Worm (Caenorhabditis elegans) whole organism, young adult: Measurements from ENCODE around the gene str-249.

Source experiments
- B0261.1 ChIP-seq: sonication (generic microtip); optimal IDR thresholded peaks from 2 replicates; lab custom pipeline; 2016; ENCODE audit warnings: mild to moderate bottlenecking, missing genetic modification characterization, moderate library complexity, missing compliant biosample characterization
- C06A6.2 ChIP-seq: fragments of 200-800 bp; sonication (Bioruptor generic); conservative IDR thresholded peaks from 2 replicates; pipeline ENCODE4 v1.3.6; 2022; ENCODE audit warnings: missing genetic modification characterization, missing compliant biosample characterization
- F10E7.11 ChIP-seq: sonication (generic microtip); optimal IDR thresholded peaks from 2 replicates; lab custom pipeline; 2017; ENCODE audit warnings: mild to moderate bottlenecking, missing genetic modification characterization, moderate library complexity, missing compliant biosample characterization
- F23B12.7 ChIP-seq: sonication (generic microtip); optimal IDR thresholded peaks from 2 replicates; lab custom pipeline; 2017; ENCODE audit warnings: missing genetic modification characterization, mild to moderate bottlenecking, missing compliant biosample characterization, antibody characterized with exemption, moderate library complexity; ENCODE audit not compliant: insufficient read depth
- F39B2.1 ChIP-seq: fragments of 200-800 bp; sonication (Bioruptor generic); IDR thresholded peaks from 2 replicates; pipeline ENCODE4 v1.3.6; 2022; ENCODE audit warnings: missing genetic modification reagents, missing genetic modification characterization, missing compliant biosample characterization
- F52B5.7 ChIP-seq: sonication (generic microtip); optimal IDR thresholded peaks from 2 replicates; lab custom pipeline; 2016; ENCODE audit warnings: mild to moderate bottlenecking, missing genetic modification characterization, missing compliant biosample characterization
- F57C9.4 ChIP-seq: sonication (generic microtip); optimal IDR thresholded peaks from 2 replicates; lab custom pipeline; 2017; ENCODE audit warnings: mild to moderate bottlenecking, missing genetic modification characterization, missing compliant biosample characterization
- T26A5.8 ChIP-seq: sonication (generic microtip); optimal IDR thresholded peaks from 2 replicates; lab custom pipeline; 2016; ENCODE audit warnings: missing genetic modification characterization, missing compliant biosample characterization
- Y53G8AR.9 ChIP-seq: fragments of 200-800 bp; sonication (Bioruptor generic); conservative IDR thresholded peaks from 2 replicates; pipeline ENCODE4 v1.3.6; 2022; ENCODE audit warnings: missing genetic modification reagents, missing genetic modification characterization, missing compliant biosample characterization
- ZK185.1 ChIP-seq: sonication (generic microtip); optimal IDR thresholded peaks from 2 replicates; lab custom pipeline; 2016; ENCODE audit warnings: mild to moderate bottlenecking, missing genetic modification characterization, missing compliant biosample characterization; ENCODE audit not compliant: poor library complexity, severe bottlenecking
- atf-7 ChIP-seq: sonication (generic microtip); optimal IDR thresholded peaks from 2 replicates; lab custom pipeline; 2017; ENCODE audit warnings: mild to moderate bottlenecking, missing genetic modification characterization, missing compliant biosample characterization
- attf-3 ChIP-seq: fragments of 200-800 bp; sonication (Bioruptor generic); conservative IDR thresholded peaks from 2 replicates; pipeline ENCODE4 v1.3.6; 2022; ENCODE audit warnings: missing genetic modification reagents, missing genetic modification characterization, missing compliant biosample characterization
- attf-5 ChIP-seq: fragments of 200-800 bp; sonication (Bioruptor generic); optimal IDR thresholded peaks from 2 replicates; lab custom pipeline; 2018; ENCODE audit warnings: mild to moderate bottlenecking, missing genetic modification characterization, missing compliant biosample characterization
- ceh-100 ChIP-seq: fragments of 200-800 bp; sonication (Bioruptor generic); IDR thresholded peaks from 2 replicates; pipeline ENCODE4 v1.3.6; 2022; ENCODE audit warnings: missing genetic modification reagents, missing genetic modification characterization, missing compliant biosample characterization
- die-1 ChIP-seq: sonication (generic microtip); optimal IDR thresholded peaks from 2 replicates; lab custom pipeline; 2016; ENCODE audit warnings: missing genotype, mild to moderate bottlenecking, missing genetic modification characterization, missing compliant biosample characterization
- dox-1 ChIP-seq: fragments of 200-800 bp; sonication (Bioruptor generic); IDR thresholded peaks from 2 replicates; pipeline ENCODE4 v1.3.6; 2022; ENCODE audit warnings: missing genetic modification reagents, missing genetic modification characterization, missing compliant biosample characterization
- egl-44 ChIP-seq: fragments of 200-800 bp; sonication (Bioruptor generic); IDR thresholded peaks from 2 replicates; pipeline ENCODE4 v1.3.6; 2022; ENCODE audit warnings: missing genetic modification reagents, missing genetic modification characterization, missing compliant biosample characterization
- ets-4 ChIP-seq: fragments of 200-800 bp; sonication (Bioruptor generic); optimal IDR thresholded peaks from 2 replicates; lab custom pipeline; 2018; ENCODE audit warnings: mild to moderate bottlenecking, missing genetic modification characterization, missing compliant biosample characterization
- fkh-3 ChIP-seq: sonication (generic microtip); optimal IDR thresholded peaks from 2 replicates; lab custom pipeline; 2016; ENCODE audit warnings: mild to moderate bottlenecking, missing genetic modification characterization, missing compliant biosample characterization
- gei-17 ChIP-seq: fragments of 200-800 bp; sonication (Bioruptor generic); optimal IDR thresholded peaks from 2 replicates; lab custom pipeline; 2018; ENCODE audit warnings: mild to moderate bottlenecking, missing genetic modification characterization, missing compliant biosample characterization
- hmg-1.2 ChIP-seq: fragments of 200-800 bp; sonication (Bioruptor generic); IDR thresholded peaks from 2 replicates; pipeline ENCODE4 v1.3.6; 2022; ENCODE audit warnings: missing genetic modification reagents, missing genetic modification characterization, missing compliant biosample characterization
- let-607 ChIP-seq, 2 experiments: fragments of 200-800 bp in 1 of 2; sonication (Bioruptor generic) in 1 of 2; sonication (generic microtip) in 1 of 2; optimal IDR thresholded peaks; 2 replicates each; lab custom pipeline; 2016 to 2018; ENCODE audit warnings: mild to moderate bottlenecking in 2 of 2, missing compliant biosample characterization in 2 of 2, missing genetic modification characterization in 2 of 2, moderate library complexity in 2 of 2, missing genotype in 1 of 2
- lin-40 ChIP-seq: sonication (generic microtip); optimal IDR thresholded peaks from 2 replicates; lab custom pipeline; 2016; ENCODE audit warnings: missing genetic modification characterization, mild to moderate bottlenecking, missing compliant biosample characterization, missing genotype, missing genetic modification reagents
- lin-54 ChIP-seq: fragments of 200-800 bp; sonication (Bioruptor generic); optimal IDR thresholded peaks from 2 replicates; lab custom pipeline; 2018; ENCODE audit warnings: mild to moderate bottlenecking, missing genetic modification characterization, missing compliant biosample characterization
- madf-10 ChIP-seq: sonication (generic microtip); optimal IDR thresholded peaks from 2 replicates; lab custom pipeline; 2016; ENCODE audit warnings: mild to moderate bottlenecking, missing genetic modification characterization, missing compliant biosample characterization
- mcd-1 ChIP-seq: fragments of 200-800 bp; sonication (Bioruptor generic); IDR thresholded peaks from 2 replicates; pipeline ENCODE4 v1.3.6; 2022; ENCODE audit warnings: missing genetic modification reagents, missing genetic modification characterization, missing compliant biosample characterization
- nhr-80 ChIP-seq: sonication (generic microtip); optimal IDR thresholded peaks from 2 replicates; lab custom pipeline; 2016; ENCODE audit warnings: missing genetic modification characterization, missing compliant biosample characterization
- pha-4 ChIP-seq: fragments of 150-350 bp; sonication (generic microtip); optimal IDR thresholded peaks from 2 replicates; lab custom pipeline; 2014; ENCODE audit warnings: missing biosample characterization, missing genetic modification reagents, missing genetic modification characterization
- rcor-1 ChIP-seq: fragments of 200-800 bp; sonication (Bioruptor generic); IDR thresholded peaks from 2 replicates; pipeline ENCODE4 v1.3.6; 2022; ENCODE audit warnings: missing genetic modification reagents, missing genetic modification characterization, missing compliant biosample characterization
- rpc-1 ChIP-seq, 2 experiments: fragments of 150-350 bp in 1 of 2; sonication (generic microtip) in 1 of 2; optimal IDR thresholded peaks; 2 replicates each; lab custom pipeline; 2014 to 2018; ENCODE audit warnings: missing biosample characterization in 1 of 2, missing genetic modification characterization in 1 of 2, missing genetic modification reagents in 1 of 2, missing genotype in 1 of 2
- snpc-1.1 ChIP-seq: sonication (generic microtip); optimal IDR thresholded peaks from 2 replicates; lab custom pipeline; 2017; ENCODE audit warnings: missing genetic modification characterization, mild to moderate bottlenecking, missing compliant biosample characterization, antibody characterized with exemption, moderate library complexity, missing genotype, missing genetic modification reagents; ENCODE audit not compliant: insufficient read depth
- snpc-4 ChIP-seq, 5 experiments: fragments of 150-350 bp in 1 of 5; sonication (generic microtip) in 4 of 5; optimal IDR thresholded peaks; 2 replicates each; lab custom pipeline; 2014 to 2018; ENCODE audit warnings: missing genetic modification characterization in 5 of 5, missing biosample characterization in 3 of 5, antibody characterized with exemption in 2 of 5, mild to moderate bottlenecking in 2 of 5, missing compliant biosample characterization in 2 of 5, missing genotype in 2 of 5, moderate library complexity in 2 of 5, missing genetic modification reagents in 1 of 5
- tbp1 ChIP-seq: fragments of 200-800 bp; sonication (Bioruptor generic); optimal IDR thresholded peaks from 2 replicates; lab custom pipeline; 2018; ENCODE audit warnings: mild to moderate bottlenecking, missing genetic modification characterization, missing compliant biosample characterization
- tlf-1 ChIP-seq: fragments of 200-800 bp; sonication (Bioruptor generic); optimal IDR thresholded peaks from 2 replicates; lab custom pipeline; 2018; ENCODE audit warnings: mild to moderate bottlenecking, missing genetic modification characterization, missing compliant biosample characterization
- unc-62 ChIP-seq: fragments of 150-350 bp; optimal IDR thresholded peaks from 2 replicates; lab custom pipeline; 2014; ENCODE audit warnings: missing biosample characterization, missing genetic modification reagents, missing genetic modification characterization
- zim-3 ChIP-seq: sonication (generic microtip); optimal IDR thresholded peaks from 2 replicates; lab custom pipeline; 2017; ENCODE audit warnings: mild to moderate bottlenecking, missing genetic modification characterization, moderate library complexity, missing compliant biosample characterization
- ztf-18 ChIP-seq: sonication (generic microtip); optimal IDR thresholded peaks from 2 replicates; lab custom pipeline; 2016; ENCODE audit warnings: missing genotype, mild to moderate bottlenecking, missing genetic modification characterization, missing compliant biosample characterization
- ztf-22 ChIP-seq: fragments of 200-800 bp; sonication (Bioruptor generic); optimal IDR thresholded peaks from 2 replicates; lab custom pipeline; 2018; ENCODE audit warnings: mild to moderate bottlenecking, missing genetic modification characterization, moderate library complexity, missing compliant biosample characterization
- ztf-25 ChIP-seq: fragments of 200-800 bp; sonication (Bioruptor generic); IDR thresholded peaks from 2 replicates; pipeline ENCODE4 v1.3.6; 2022; ENCODE audit warnings: missing genetic modification reagents, missing genetic modification characterization, missing compliant biosample characterization
- ztf-26 ChIP-seq: sonication (generic microtip); optimal IDR thresholded peaks from 2 replicates; lab custom pipeline; 2017; ENCODE audit warnings: missing genetic modification characterization, missing compliant biosample characterization

Gene str-249

ce11 chrIV:7191745-7192144 lies 5.1 kb upstream of the str-249 start, which contains the start of gene R13A1.5:
R13A1.5 (minus strand) TSS chrIV:7191845.
- TF ChIP-seq F52B5.7 (tag; lab: Kevin White, UChicago), result no peak
- no peak for TF ChIP-seq F23B12.7 (tag; lab: Kevin White, UChicago)
- TF ChIP-seq B0261.1, result no peak
- TF ChIP-seq ztf-18 (tag; lab: Kevin White, UChicago), result no peak
- no peak for TF ChIP-seq die-1
- no peak for TF ChIP-seq attf-3 (GFP tag; lab: Robert Waterston, UW)
- no peak for TF ChIP-seq tbp1
- no peak for TF ChIP-seq zim-3
- TF ChIP-seq mcd-1 (GFP tag; lab: Robert Waterston, UW), result no peak
- no peak for TF ChIP-seq F39B2.1 (GFP tag; lab: Robert Waterston, UW)
- TF ChIP-seq rpc-1 (optimal IDR thresholded peaks at IDR 0.05; lab: Kevin White, UChicago), result no peak
- no peak for TF ChIP-seq rpc-1 (tag; optimal IDR thresholded peaks at IDR 0.05; lab: Kevin White, UChicago)
- no peak for TF ChIP-seq T26A5.8 (tag; lab: Kevin White, UChicago)
- no peak for TF ChIP-seq unc-62 (GFP tag; lab: Kevin White, UChicago)
- TF ChIP-seq fkh-3 (tag; lab: Kevin White, UChicago), result no peak
- TF ChIP-seq, all 124 proteins: peak for 0

- peak; percentile 1 for TF ChIP-seq ZK185.1 (tag; lab: Kevin White, UChicago)
- peak; percentile 34 for TF ChIP-seq ztf-26 (tag; lab: Kevin White, UChicago)
- no peak for TF ChIP-seq F57C9.4 (tag; lab: Kevin White, UChicago)
- no peak for TF ChIP-seq gei-17 (GFP tag; lab: Kevin White, UChicago)
- peak; percentile 57 for TF ChIP-seq atf-7 (tag; lab: Kevin White, UChicago)
- TF ChIP-seq ztf-25 (GFP tag; lab: Robert Waterston, UW), result no peak
- peak; percentile 76 for TF ChIP-seq nhr-80 (tag; lab: Kevin White, UChicago)
- no peak for TF ChIP-seq F10E7.11 (tag; lab: Kevin White, UChicago)
Measured at ce11 chrIV:7190409-7190808, 3.8 kb upstream of the str-249 start.

ce11 chrIV:7188528-7189422 lies 2.1 kb upstream of the str-249 start, which contains the start of gene srlf-7:
srlf-7 (plus strand) TSS chrIV:7189287.
- TF ChIP-seq snpc-4 (GFP tag; optimal IDR thresholded peaks at IDR 0.05; lab: Kevin White, UChicago) (no peak), snpc-4 (tag; optimal IDR thresholded peaks at IDR 0.05; lab: Kevin White, UChicago) (peak in 2 of 4 experiments; percentile 4 to 8), rcor-1 (GFP tag; lab: Robert Waterston, UW) (no peak), attf-5 (peak; percentile 51), ztf-22 (GFP tag; lab: Kevin White, UChicago) (peak; percentile 54), ceh-100 (GFP tag; lab: Robert Waterston, UW) (no peak), dox-1 (GFP tag; lab: Robert Waterston, UW) (peak; percentile 54; the same call in 1 of the 2 replicates), hmg-1.2 (GFP tag; lab: Robert Waterston, UW) (peak; percentile 42; the same call in 1 of the 2 replicates), ZK185.1 (tag; lab: Kevin White, UChicago) (peak; percentile 7), C06A6.2 (GFP tag; lab: Robert Waterston, UW) (no peak), let-607 (tag; optimal IDR thresholded peaks at IDR 0.05; lab: Kevin White, UChicago) (peak; percentile 27 to 65), egl-44 (GFP tag; lab: Robert Waterston, UW) (0 out of 2 replicates have a peak, but pooled peaks have one; percentile 22), madf-10 (tag; lab: Kevin White, UChicago) (peak; percentile 13), lin-40 (tag; lab: Kevin White, UChicago) (peak; percentile 63), ztf-26 (tag; lab: Kevin White, UChicago) (peak; percentile 31), Y53G8AR.9 (GFP tag; lab: Robert Waterston, UW) (no peak), unc-62 (GFP tag; lab: Kevin White, UChicago) (peak; percentile 81), nhr-80 (tag; lab: Kevin White, UChicago) (peak; percentile 96), snpc-1.1 (tag; lab: Kevin White, UChicago) (no peak), atf-7 (tag; lab: Kevin White, UChicago) (peak; percentile 66), tbp1 (peak; percentile 53), pha-4 (tag; lab: Kevin White, UChicago) (peak; percentile 80), rpc-1 (optimal IDR thresholded peaks at IDR 0.05; lab: Kevin White, UChicago) (no peak), rpc-1 (tag; optimal IDR thresholded peaks at IDR 0.05; lab: Kevin White, UChicago) (no peak), tlf-1 (GFP tag; lab: Kevin White, UChicago) (no peak), ets-4 (GFP tag; lab: Kevin White, UChicago) (peak; percentile 70), lin-54 (peak; percentile 11)
- TF ChIP-seq, all 124 proteins: peak for 18
